Fruit fly (Drosophila melanogaster) whole organism: ENCODE measurements around the gene CG33271.

ENCODE experiments used
- pan ChIP-seq: fragments of >200 bp; optimal IDR thresholded peaks from 2 replicates; lab custom pipeline; 2017
- usp ChIP-seq: fragments of >200 bp; optimal IDR thresholded peaks from 2 replicates; lab custom pipeline; 2017; ENCODE audit warnings: missing biosample characterization, missing genetic modification characterization, mixed read lengths

- TF ChIP-seq pan (lab: Kevin White, UChicago) (no peak), usp (GFP tag; lab: Kevin White, UChicago) (no peak)
Measured at dm6 chr3L:11593778-11594177, 16.5 kb upstream of the CG33271 start.
